Fruit fly (Drosophila melanogaster): Measurements from ENCODE around the gene Septin1.
A peak's percentile ranks its signal among the peaks of the same experiment; 100 is the strongest.

Gene Septin1

DNA sequence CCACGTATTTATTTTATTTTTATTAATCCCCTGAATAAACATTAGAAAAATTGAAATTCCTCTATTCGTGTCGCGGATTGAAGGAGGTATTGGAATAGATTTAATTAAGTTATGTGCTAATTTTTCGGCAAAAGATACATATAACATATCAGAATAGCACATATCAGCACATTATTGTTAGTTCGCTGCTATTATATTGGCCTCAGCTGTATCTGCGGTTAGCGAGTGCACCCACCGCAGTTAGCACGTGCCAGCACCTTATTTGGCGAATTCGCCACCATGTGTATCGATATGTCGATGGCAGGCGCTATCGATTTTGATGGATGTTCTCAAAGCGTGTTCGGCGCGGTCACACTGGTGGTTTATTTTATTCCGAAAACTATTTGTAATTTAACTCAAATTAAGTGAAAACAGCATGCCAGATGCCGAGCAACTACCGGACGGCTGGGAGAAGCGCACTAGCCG, 13.0 kb upstream of the Septin1 start, which contains the start of gene dod (continued):
- TF ChIP-seq CG6175 (GFP tag; IDR thresholded peaks at IDR 0.05) (no peak), CG2116 (GFP tag; optimal IDR thresholded peaks at IDR 0.05) (peak; percentile 72), gce (GFP tag; IDR thresholded peaks at IDR 0.05) (peak; percentile 26; the same call in 1 of the 3 replicates), CG10959 (GFP tag; IDR thresholded peaks at IDR 0.05) (no peak), Lpt (GFP tag; optimal IDR thresholded peaks at IDR 0.05) (no peak), CG15011 (GFP tag; optimal IDR thresholded peaks at IDR 0.05) (no peak)

- peak; percentile 87 for TF ChIP-seq lilli (GFP tag; optimal IDR thresholded peaks at IDR 0.05)
- TF ChIP-seq Dad (GFP tag; optimal IDR thresholded peaks at IDR 0.05): peak; percentile 33
- no peak for TF ChIP-seq CG5180 (GFP tag; optimal IDR thresholded peaks at IDR 0.05)
- no peak; the same call in 2 of the 3 replicates for TF ChIP-seq CG11456 (GFP tag; IDR thresholded peaks at IDR 0.05)
- no peak for TF ChIP-seq CG7745 (tag; optimal IDR thresholded peaks at IDR 0.05)
- peak; percentile 40 for TF ChIP-seq kay (GFP tag; optimal IDR thresholded peaks at IDR 0.05)
- TF ChIP-seq rib (GFP tag; IDR thresholded peaks at IDR 0.05): peak; percentile 42; the same call in 1 of the 2 replicates
- TF ChIP-seq CG33557 (GFP tag; optimal IDR thresholded peaks at IDR 0.05): peak; percentile 62
- peak; percentile 13; the same call in 1 of the 2 replicates for TF ChIP-seq Adf1 (GFP tag; IDR thresholded peaks at IDR 0.05)
- peak; percentile 47 for TF ChIP-seq BtbVII (GFP tag; optimal IDR thresholded peaks at IDR 0.05)
- peak; percentile 30 for TF ChIP-seq CG6813 (GFP tag; optimal IDR thresholded peaks at IDR 0.05)
- no peak for TF ChIP-seq zf30C (GFP tag; optimal IDR thresholded peaks at IDR 0.05)
- no peak; the same call in 2 of the 3 replicates for TF ChIP-seq zen2 (GFP tag; IDR thresholded peaks at IDR 0.05; ENCODE audit: partially characterized antibody)
- TF ChIP-seq corto (GFP tag; optimal IDR thresholded peaks at IDR 0.05): no peak
- TF ChIP-seq Trl (optimal IDR thresholded peaks at IDR 0.05): no peak
- TF ChIP-seq Trl (GFP tag; optimal IDR thresholded peaks at IDR 0.05): peak; percentile 58
- TF ChIP-seq gro (GFP tag; optimal IDR thresholded peaks at IDR 0.05): peak; percentile 58
- peak; percentile 56 for TF ChIP-seq Aef1 (GFP tag; IDR thresholded peaks at IDR 0.05)
- TF ChIP-seq wdn (GFP tag; IDR thresholded peaks at IDR 0.05): peak; percentile 56
- no peak for TF ChIP-seq prd (optimal IDR thresholded peaks at IDR 0.05)
- peak; percentile 69; the same call in 2 of the 3 replicates for TF ChIP-seq prd (GFP tag; IDR thresholded peaks at IDR 0.05)
- TF ChIP-seq jumu (GFP tag; optimal IDR thresholded peaks at IDR 0.05): peak; percentile 58
- peak; percentile 69 for TF ChIP-seq CG3847 (GFP tag; IDR thresholded peaks at IDR 0.05)
- no peak for TF ChIP-seq ato (GFP tag; IDR thresholded peaks at IDR 0.05; ENCODE audit: partially characterized antibody)
- peak; percentile 2 for TF ChIP-seq CG3838 (GFP tag; optimal IDR thresholded peaks at IDR 0.05)
- 0 out of 2 replicates have a peak, but pooled peaks have one; percentile 31 for TF ChIP-seq CG7372 (GFP tag; IDR thresholded peaks at IDR 0.05)
- no peak for TF ChIP-seq Sry-β (GFP tag; optimal IDR thresholded peaks at IDR 0.05)
- TF ChIP-seq insv (GFP tag; optimal IDR thresholded peaks at IDR 0.05): peak in 1 of 2 experiments; percentile 45
- TF ChIP-seq CG15479 (GFP tag; optimal IDR thresholded peaks at IDR 0.05): no peak
- no peak for TF ChIP-seq HLH4C (GFP tag; IDR thresholded peaks at IDR 0.05; ENCODE audit: partially characterized antibody)
- TF ChIP-seq CG6654 (GFP tag; optimal IDR thresholded peaks at IDR 0.05): no peak
- peak; percentile 72 for TF ChIP-seq Abd-B (GFP tag; optimal IDR thresholded peaks at IDR 0.05)
- no peak for TF ChIP-seq Dbx (GFP tag; IDR thresholded peaks at IDR 0.05)
- TF ChIP-seq CG10267 (tag; optimal IDR thresholded peaks at IDR 0.05): peak; percentile 93
- peak; percentile 63 for TF ChIP-seq fd96Cb (tag; optimal IDR thresholded peaks at IDR 0.05)
- TF ChIP-seq Med (GFP tag): peak; percentile 92
- TF ChIP-seq Hr51 (GFP tag; optimal IDR thresholded peaks at IDR 0.05): peak; percentile 16 to 74
- peak; percentile 32 for TF ChIP-seq luna (GFP tag; optimal IDR thresholded peaks at IDR 0.05)
- no peak for TF ChIP-seq hth (optimal IDR thresholded peaks at IDR 0.05)
- TF ChIP-seq mirr (GFP tag; optimal IDR thresholded peaks at IDR 0.05): peak; percentile 25
- TF ChIP-seq BEAF-32 (GFP tag; optimal IDR thresholded peaks at IDR 0.05): peak; percentile 44
- peak; percentile 48 for TF ChIP-seq CG4617 (GFP tag; optimal IDR thresholded peaks at IDR 0.05; ENCODE audit: borderline replicate concordance)
- no peak for TF ChIP-seq dimm (GFP tag; IDR thresholded peaks at IDR 0.05)
Measured at dm6 chrX:21349800-21350309, 8.2 kb upstream of the Septin1 start, which contains the start of the genes peng and sol. Gene peng (minus strand): TSS chrX:21349843. Gene sol (plus strand): TSS chrX:21350280.

Data from whole organism, embryonic.